Worm (Caenorhabditis elegans): ENCODE data around the gene ZK662.2.

DNA sequence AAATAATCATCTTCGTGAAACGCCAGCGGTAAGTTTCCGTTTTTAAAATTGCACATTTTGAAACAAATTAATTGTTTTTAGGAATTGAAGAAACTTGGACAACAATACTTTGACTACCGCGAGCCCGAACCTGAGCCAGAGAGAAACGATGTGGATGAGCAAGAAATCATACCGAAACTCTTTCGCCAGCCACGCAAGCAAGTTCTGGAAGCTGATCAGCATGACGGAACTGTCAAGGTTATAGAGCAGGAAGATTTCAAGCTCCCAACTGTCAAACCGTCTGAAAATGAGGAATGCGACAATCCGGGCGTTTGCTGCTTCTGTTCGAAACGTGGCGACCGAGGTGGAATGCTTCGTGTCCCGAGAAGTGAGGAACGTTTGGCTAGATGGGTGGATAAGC is 33.8 kb downstream of the ZK662.2 start:
- TF ChIP-seq ztf-23 (GFP tag; IDR thresholded peaks at IDR 0.05) (no peak), tab-1 (GFP tag; IDR thresholded peaks at IDR 0.05) (no peak), T22C8.4 (GFP tag; IDR thresholded peaks at IDR 0.05) (no peak), ref-1 (GFP tag; conservative IDR thresholded peaks at IDR 0.05) (no peak), flt-1 (GFP tag; IDR thresholded peaks at IDR 0.05) (no peak), cog-1 (tag; optimal IDR thresholded peaks at IDR 0.05) (no peak), klf-2 (GFP tag; conservative IDR thresholded peaks at IDR 0.05) (no peak), ztf-29 (GFP tag; IDR thresholded peaks at IDR 0.05) (no peak)
